Fruit fly (Drosophila melanogaster): Measurements from ENCODE around the gene Obp18a.
A peak's percentile ranks its signal among the peaks of the same experiment; 100 is the strongest.

The Obp18a gene

dm6 chrX:19166152-19166935 is 30.7 kb upstream of the Obp18a start (continued):
- no peak for TF ChIP-seq MESR4 (GFP tag; optimal IDR thresholded peaks at IDR 0.05)
- TF ChIP-seq CG15479 (GFP tag; optimal IDR thresholded peaks at IDR 0.05) = peak; percentile 74
- peak; percentile 50 for TF ChIP-seq Dek (tag; optimal IDR thresholded peaks at IDR 0.05)
- TF ChIP-seq ken (GFP tag; IDR thresholded peaks at IDR 0.05) = no peak
- TF ChIP-seq CG32532 (GFP tag; IDR thresholded peaks at IDR 0.05) = 0 out of 2 replicates have a peak, but pooled peaks have one; percentile 20
- TF ChIP-seq CG6765 (GFP tag; optimal IDR thresholded peaks at IDR 0.05) = peak; percentile 12
- peak; percentile 55 for TF ChIP-seq CG8924 (tag; optimal IDR thresholded peaks at IDR 0.05)
- no peak for TF ChIP-seq Lim3 (GFP tag; IDR thresholded peaks at IDR 0.05)
- peak; percentile 66 for TF ChIP-seq Meics (GFP tag; optimal IDR thresholded peaks at IDR 0.05)
- no peak for TF ChIP-seq HLH54F (GFP tag; optimal IDR thresholded peaks at IDR 0.05)
- TF ChIP-seq CG17328 (GFP tag; IDR thresholded peaks at IDR 0.05) = no peak
- TF ChIP-seq CG18764 (GFP tag; optimal IDR thresholded peaks at IDR 0.05) = no peak
- no peak for TF ChIP-seq tin (GFP tag; optimal IDR thresholded peaks at IDR 0.05)
- TF ChIP-seq wek (GFP tag; optimal IDR thresholded peaks at IDR 0.05) = no peak
- no peak for TF ChIP-seq CG3726 (GFP tag; IDR thresholded peaks at IDR 0.05)
- TF ChIP-seq sd (tag; optimal IDR thresholded peaks at IDR 0.05) = no peak
- no peak for TF ChIP-seq cas (GFP tag; IDR thresholded peaks at IDR 0.05)
- TF ChIP-seq gsb-n (tag; optimal IDR thresholded peaks at IDR 0.05) = no peak
- peak; percentile 20 for TF ChIP-seq CG1603 (tag; optimal IDR thresholded peaks at IDR 0.05)
- no peak for TF ChIP-seq prd (optimal IDR thresholded peaks at IDR 0.05)
- TF ChIP-seq prd (GFP tag; IDR thresholded peaks at IDR 0.05) = no peak; the same call in 2 of the 3 replicates
- TF ChIP-seq CG16779 (GFP tag; IDR thresholded peaks at IDR 0.05) = no peak
- TF ChIP-seq stwl (tag; optimal IDR thresholded peaks at IDR 0.05) = no peak
- no peak for TF ChIP-seq pb (GFP tag; optimal IDR thresholded peaks at IDR 0.05)
- peak; percentile 3 for TF ChIP-seq Blimp-1 (GFP tag; optimal IDR thresholded peaks at IDR 0.05)
- no peak for TF ChIP-seq crc (GFP tag; optimal IDR thresholded peaks at IDR 0.05)
- TF ChIP-seq GATAe (GFP tag; conservative IDR thresholded peaks at IDR 0.05) = 0 out of 2 replicates have a peak, but pooled peaks have one; percentile 23
- TF ChIP-seq Neu2 (GFP tag; optimal IDR thresholded peaks at IDR 0.05; ENCODE audit: borderline replicate concordance) = no peak
- no peak for TF ChIP-seq crp (GFP tag; optimal IDR thresholded peaks at IDR 0.05)
- peak; percentile 55 for TF ChIP-seq CG17361 (GFP tag; IDR thresholded peaks at IDR 0.05)
- TF ChIP-seq CG3407 (GFP tag; optimal IDR thresholded peaks at IDR 0.05) = no peak
- no peak for TF ChIP-seq CG10959 (GFP tag; IDR thresholded peaks at IDR 0.05)
- TF ChIP-seq CG8478 (optimal IDR thresholded peaks at IDR 0.05) = no peak
- TF ChIP-seq gt (GFP tag; IDR thresholded peaks at IDR 0.05) = no peak
- no peak for TF ChIP-seq CG4404 (GFP tag; IDR thresholded peaks at IDR 0.05)
- peak; percentile 54 for TF ChIP-seq CG5180 (GFP tag; optimal IDR thresholded peaks at IDR 0.05)
- no peak for TF ChIP-seq CG7357 (GFP tag; IDR thresholded peaks at IDR 0.05)
- no peak for TF ChIP-seq ci (GFP tag; IDR thresholded peaks at IDR 0.05)
- peak; percentile 50 for TF ChIP-seq CG9437 (GFP tag; optimal IDR thresholded peaks at IDR 0.05)
- TF ChIP-seq CG8944 (GFP tag; optimal IDR thresholded peaks at IDR 0.05) = no peak
- no peak for TF ChIP-seq CG6689 (GFP tag; IDR thresholded peaks at IDR 0.05)
- TF ChIP-seq CG13296 (GFP tag; optimal IDR thresholded peaks at IDR 0.05) = peak; percentile 18
- TF ChIP-seq CG31441 (GFP tag; IDR thresholded peaks at IDR 0.05) = peak; percentile 47; the same call in 1 of the 2 replicates
- no peak for TF ChIP-seq Kr (GFP tag; optimal IDR thresholded peaks at IDR 0.05)
- no peak for TF ChIP-seq CG17359 (tag; optimal IDR thresholded peaks at IDR 0.05)
- no peak for TF ChIP-seq NfI (GFP tag; optimal IDR thresholded peaks at IDR 0.05)
- TF ChIP-seq cg (GFP tag; optimal IDR thresholded peaks at IDR 0.05) = peak; percentile 55
- TF ChIP-seq HLHmδ (GFP tag; optimal IDR thresholded peaks at IDR 0.05) = no peak
- no peak for TF ChIP-seq usp (GFP tag; optimal IDR thresholded peaks at IDR 0.05)
- TF ChIP-seq lola (GFP tag; optimal IDR thresholded peaks at IDR 0.05) = peak in 1 of 3 experiments; percentile 29
